Worm (Caenorhabditis elegans): ENCODE data around the gene metl-5.

metl-5 gene

ce11 chrIII:4850139-4850538 is 47.3 kb downstream of the metl-5 start, which contains the start of gene F26A1.1:
F26A1.1 (plus strand) TSS chrIII:4850507.
- TF ChIP-seq gmeb-1 (tag; optimal IDR thresholded peaks at IDR 0.05) (peak; percentile 6), crh-2 (tag; optimal IDR thresholded peaks at IDR 0.05) (peak; percentile 5), unc-55 (GFP tag; optimal IDR thresholded peaks at IDR 0.05) (peak; percentile 54), sma-9 (GFP tag; optimal IDR thresholded peaks at IDR 0.05) (no peak), sma-9 (tag; optimal IDR thresholded peaks at IDR 0.05) (no peak), skn-1 (tag; optimal IDR thresholded peaks at IDR 0.05) (no peak), ceh-16 (tag; optimal IDR thresholded peaks at IDR 0.05) (no peak), lsy-2 (tag; optimal IDR thresholded peaks at IDR 0.05) (peak in 1 of 2 experiments; percentile 38), nhr-23 (tag; optimal IDR thresholded peaks at IDR 0.05) (no peak), F13H6.1 (tag; optimal IDR thresholded peaks at IDR 0.05) (no peak), mdl-1 (tag; optimal IDR thresholded peaks at IDR 0.05) (no peak), nhr-129 (tag; optimal IDR thresholded peaks at IDR 0.05) (peak; percentile 8)

ce11 chrIII:4852025-4852424 is 49.2 kb downstream of the metl-5 start, which contains the start of gene ced-4:
ced-4 (plus strand) TSS chrIII:4852325.
- TF ChIP-seq gmeb-1 (tag; optimal IDR thresholded peaks at IDR 0.05) (no peak), blmp-1 (tag; optimal IDR thresholded peaks at IDR 0.05; ENCODE audit: insufficient read depth) (no peak), R02D3.7 (tag; optimal IDR thresholded peaks at IDR 0.05) (no peak), nhr-11 (tag; optimal IDR thresholded peaks at IDR 0.05) (no peak), skn-1 (tag; optimal IDR thresholded peaks at IDR 0.05) (no peak), lin-11 (tag; optimal IDR thresholded peaks at IDR 0.05) (no peak), F13H6.1 (tag; optimal IDR thresholded peaks at IDR 0.05) (no peak), ztf-4 (tag; optimal IDR thresholded peaks at IDR 0.05) (no peak), C34F6.9 (tag; optimal IDR thresholded peaks at IDR 0.05) (no peak), nhr-21 (tag; optimal IDR thresholded peaks at IDR 0.05) (no peak), nhr-23 (tag; optimal IDR thresholded peaks at IDR 0.05) (no peak), peb-1 (tag; optimal IDR thresholded peaks at IDR 0.05) (no peak), nhr-129 (tag; optimal IDR thresholded peaks at IDR 0.05) (no peak), unc-39 (tag; optimal IDR thresholded peaks at IDR 0.05) (no peak)
